Fruit fly (Drosophila melanogaster) whole organism, adult: ENCODE measurements around the gene CG14984.

Experiments used
- CG11617 ChIP-seq: fragments of 200-800 bp; sonication (Bioruptor generic); optimal IDR thresholded peaks from 2 replicates; lab custom pipeline; 2017; ENCODE audit warnings: mild to moderate bottlenecking, missing biosample characterization, missing genetic modification reagents, missing genetic modification characterization
- CG12768 ChIP-seq: fragments of 200-800 bp; sonication (Bioruptor generic); optimal IDR thresholded peaks from 2 replicates; lab custom pipeline; 2017; ENCODE audit warnings: missing biosample characterization, missing genetic modification characterization, mild to moderate bottlenecking, moderate library complexity, missing genetic modification reagents
- CG14711 ChIP-seq: fragments of 200-800 bp; sonication (Bioruptor generic); optimal IDR thresholded peaks from 2 replicates; lab custom pipeline; 2018; ENCODE audit warnings: missing biosample characterization, mild to moderate bottlenecking, missing genetic modification characterization, moderate library complexity
- CG1620 ChIP-seq: fragments of 200-800 bp; sonication (Bioruptor generic); optimal IDR thresholded peaks from 2 replicates; lab custom pipeline; 2016; ENCODE audit warnings: missing biosample characterization, missing genetic modification characterization
- CG33017 ChIP-seq: fragments of 200-800 bp; sonication (Bioruptor generic); optimal IDR thresholded peaks from 2 replicates; lab custom pipeline; 2018; ENCODE audit warnings: missing biosample characterization, mild to moderate bottlenecking, missing genetic modification characterization, moderate library complexity
- CG5204 ChIP-seq: fragments of 200-800 bp; sonication (Bioruptor generic); optimal IDR thresholded peaks from 2 replicates; lab custom pipeline; 2016; ENCODE audit warnings: missing biosample characterization, missing genetic modification characterization
- CG7045 ChIP-seq: fragments of 200-800 bp; sonication (Bioruptor generic); optimal IDR thresholded peaks from 2 replicates; lab custom pipeline; 2017; ENCODE audit warnings: missing biosample characterization, mild to moderate bottlenecking, missing genetic modification characterization
- CG7101 ChIP-seq: fragments of 200-800 bp; sonication (Bioruptor generic); optimal IDR thresholded peaks from 2 replicates; lab custom pipeline; 2018; ENCODE audit warnings: missing biosample characterization, mild to moderate bottlenecking, missing genetic modification characterization, moderate library complexity
- Clk ChIP-seq: fragments of 200-800 bp; sonication (Bioruptor generic); optimal IDR thresholded peaks from 2 replicates; lab custom pipeline; 2017; ENCODE audit warnings: missing biosample characterization, missing genetic modification characterization
- Crg-1 ChIP-seq: fragments of 200-800 bp; sonication (Bioruptor generic); optimal IDR thresholded peaks from 2 replicates; lab custom pipeline; 2016; ENCODE audit warnings: missing biosample characterization, missing genetic modification characterization
- Hr96 ChIP-seq: fragments of 200-800 bp; sonication (Bioruptor generic); optimal IDR thresholded peaks from 2 replicates; lab custom pipeline; 2016; ENCODE audit warnings: missing biosample characterization, missing genetic modification characterization
- Mnt ChIP-seq: fragments of 200-800 bp; sonication (Bioruptor generic); optimal IDR thresholded peaks from 2 replicates; lab custom pipeline; 2016; ENCODE audit warnings: missing biosample characterization, mild to moderate bottlenecking, missing genetic modification characterization
- bab1 ChIP-seq: fragments of 200-800 bp; sonication (Bioruptor generic); optimal IDR thresholded peaks from 3 replicates; lab custom pipeline; 2019; ENCODE audit warnings: missing biosample characterization, mild to moderate bottlenecking, missing genetic modification characterization, moderate library complexity
- cic ChIP-seq: fragments of 200-800 bp; sonication (Bioruptor generic); optimal IDR thresholded peaks from 2 replicates; lab custom pipeline; 2017; ENCODE audit warnings: missing biosample characterization, mild to moderate bottlenecking, missing genetic modification characterization, moderate library complexity
- cnc ChIP-seq, 2 experiments: fragments of >200 bp; optimal IDR thresholded peaks; 2 replicates each; lab custom pipeline; 2017
- kay ChIP-seq: fragments of 200-800 bp; sonication (Bioruptor generic); peaks from one replicate; lab custom pipeline; 2016; ENCODE audit warnings: missing biosample characterization, missing genetic modification characterization, borderline replicate concordance
- ovo ChIP-seq: fragments of 200-800 bp; sonication (Bioruptor generic); optimal IDR thresholded peaks from 2 replicates; lab custom pipeline; 2016; ENCODE audit warnings: missing biosample characterization, missing genetic modification characterization
- pad ChIP-seq: fragments of 200-800 bp; sonication (Bioruptor generic); optimal IDR thresholded peaks from 3 replicates; lab custom pipeline; 2017; ENCODE audit warnings: missing biosample characterization, missing genetic modification characterization, mild to moderate bottlenecking, moderate library complexity, missing genetic modification reagents
- tj ChIP-seq: fragments of 200-800 bp; sonication (Bioruptor generic); optimal IDR thresholded peaks from 3 replicates; lab custom pipeline; 2017; ENCODE audit warnings: missing biosample characterization, mild to moderate bottlenecking, missing genetic modification characterization, moderate library complexity
- toe ChIP-seq: fragments of 200-800 bp; sonication (Bioruptor generic); optimal IDR thresholded peaks from 2 replicates; lab custom pipeline; 2016; ENCODE audit warnings: missing biosample characterization, missing genetic modification characterization

CG14984 gene

DNA sequence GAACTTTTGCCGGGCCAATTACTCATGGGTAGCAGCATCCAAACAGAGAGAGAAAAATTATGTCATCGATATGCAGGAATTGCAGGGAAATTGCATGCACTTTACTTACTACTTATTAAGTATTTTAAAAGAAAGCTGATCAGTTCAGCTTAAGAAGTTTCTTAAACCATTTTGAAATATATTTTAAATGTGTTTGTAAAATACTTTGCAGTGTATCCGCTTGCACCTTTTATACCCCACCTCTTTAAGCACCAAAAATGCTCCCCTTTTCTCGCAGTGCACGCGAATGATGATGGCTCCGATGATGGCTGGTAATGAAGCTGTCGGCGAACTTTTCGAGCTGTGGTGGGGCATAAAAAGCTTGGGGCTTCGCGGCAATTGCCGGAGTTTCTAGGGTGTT lies at the start of gene CG14984:
Gene CG14984, minus strand, starts transcription at position 83 of the 400 bp plus-strand sequence.
- TF ChIP-seq Mnt (no peak), CG7045 (GFP tag; lab: Kevin White, UChicago) (peak; percentile 13)

DNA sequence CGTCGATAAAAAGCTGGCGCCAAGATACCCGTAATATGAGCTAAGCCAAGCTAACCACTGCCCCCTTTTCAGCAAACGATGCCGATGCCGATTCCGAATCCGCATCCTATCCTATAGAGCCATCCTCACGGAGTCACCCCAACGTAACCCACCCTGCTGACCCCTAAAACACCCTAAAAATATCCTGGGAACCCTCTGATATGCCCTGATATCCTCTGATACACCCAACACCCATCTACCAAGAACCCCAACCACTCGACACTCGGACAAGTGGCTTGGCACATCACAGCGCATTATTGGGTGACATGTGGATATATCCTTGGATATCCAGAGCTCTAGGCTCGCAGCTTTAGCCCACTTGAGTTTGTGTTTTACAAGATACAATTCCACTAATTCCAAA lies 49.1 kb upstream of the CG14984 start:
- no peak for TF ChIP-seq ovo (GFP tag; lab: Kevin White, UChicago)
- no peak for TF ChIP-seq tj (GFP tag; lab: Kevin White, UChicago)
- no peak for TF ChIP-seq Hr96
- TF ChIP-seq cic = no peak
- no peak for TF ChIP-seq CG14711 (tag; lab: Kevin White, UChicago)

DNA sequence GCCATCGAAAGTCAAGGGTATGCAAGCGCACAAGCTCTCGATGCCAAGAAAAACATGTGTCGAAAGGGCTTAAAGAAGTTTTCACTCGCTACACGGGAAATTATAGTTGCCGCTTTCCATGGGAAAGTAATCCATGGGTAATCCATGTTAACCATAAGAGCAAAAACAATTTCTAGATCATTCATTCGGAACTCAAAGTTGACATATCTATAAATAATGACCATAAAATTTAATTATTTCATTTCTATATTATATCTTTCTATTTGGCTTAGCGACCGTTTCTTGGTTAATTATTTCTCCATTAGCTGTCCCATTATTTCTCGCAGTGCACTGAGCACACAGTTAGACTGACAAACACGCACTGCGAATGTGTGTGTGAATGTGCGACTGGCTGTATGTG lies 48.4 kb upstream of the CG14984 start:
- no peak for TF ChIP-seq CG14711 (tag; lab: Kevin White, UChicago)
- no peak for TF ChIP-seq ovo (GFP tag; lab: Kevin White, UChicago)
- no peak for TF ChIP-seq cic
- no peak for TF ChIP-seq Clk (GFP tag; lab: Kevin White, UChicago)
- TF ChIP-seq Crg-1 = no peak
- no peak for TF ChIP-seq tj (GFP tag; lab: Kevin White, UChicago)
- no peak for TF ChIP-seq kay (GFP tag; lab: Kevin White, UChicago)
- TF ChIP-seq CG12768 (GFP tag; lab: Kevin White, UChicago) = no peak
- TF ChIP-seq Hr96 = no peak

DNA sequence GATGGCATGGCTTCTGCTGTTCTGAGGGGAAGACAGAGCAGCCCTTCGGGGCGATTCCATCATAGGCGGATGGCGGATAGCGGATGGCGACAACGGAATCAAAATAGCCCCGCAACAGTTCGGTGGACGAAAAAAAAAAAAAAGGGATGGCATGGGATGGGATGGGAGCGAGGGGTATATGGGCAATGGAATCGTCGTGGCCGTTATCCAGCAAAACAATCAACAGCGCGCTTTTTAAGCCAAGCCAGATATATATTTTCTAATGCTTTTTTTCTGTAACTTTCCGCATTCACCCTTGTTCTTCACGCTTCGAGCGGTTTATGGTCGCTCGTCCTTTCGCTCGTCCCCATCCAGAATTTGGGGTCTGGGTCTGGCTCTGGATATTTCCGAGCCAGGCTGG lies 43.2 kb upstream of the CG14984 start:
- TF ChIP-seq Crg-1 (no peak), CG7101 (tag; lab: Kevin White, UChicago) (no peak), CG14711 (tag; lab: Kevin White, UChicago) (no peak), CG1620 (GFP tag; lab: Kevin White, UChicago) (no peak), bab1 (no peak)

DNA sequence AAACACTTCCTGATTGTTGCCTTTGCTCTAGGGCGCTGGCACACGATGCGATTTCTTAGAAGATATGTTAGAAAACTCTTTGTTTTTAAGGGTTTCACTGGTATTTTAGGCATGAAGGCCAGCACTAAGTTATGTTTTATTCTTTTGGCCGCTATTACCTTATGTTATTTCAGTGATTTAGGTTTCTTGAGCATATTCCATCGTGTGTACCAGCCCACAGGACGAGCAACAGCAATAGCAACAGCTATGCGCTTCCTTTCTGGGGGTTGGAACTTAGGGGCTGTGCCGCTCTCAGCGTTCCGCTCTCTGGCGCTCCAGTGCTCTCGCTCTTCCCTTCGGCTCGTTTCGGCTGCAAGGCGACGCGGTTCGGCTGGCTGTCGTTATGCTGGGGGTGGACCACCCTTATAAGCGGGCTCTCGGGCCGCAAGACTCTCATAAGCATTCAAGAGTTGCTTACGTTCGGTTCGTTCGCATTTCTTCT lies 31.2 kb upstream of the CG14984 start, which contains the start of gene scrt:
Gene scrt, plus strand, starts transcription at position 431 of the 481 bp plus-strand sequence.
- TF ChIP-seq CG14711 (tag; lab: Kevin White, UChicago) = no peak
- TF ChIP-seq cic = no peak
- peak; percentile 9 for TF ChIP-seq Hr96
- no peak for TF ChIP-seq cnc (optimal IDR thresholded peaks at IDR 0.05; lab: Kevin White, UChicago)
- TF ChIP-seq CG33017 (tag; lab: Kevin White, UChicago) = no peak
- TF ChIP-seq CG12768 (GFP tag; lab: Kevin White, UChicago) = no peak
- TF ChIP-seq CG7045 (GFP tag; lab: Kevin White, UChicago) = peak; percentile 48
- no peak for TF ChIP-seq Mnt
- TF ChIP-seq Crg-1 = no peak
- peak; percentile 55 for TF ChIP-seq pad
- peak; percentile 16 for TF ChIP-seq tj (GFP tag; lab: Kevin White, UChicago)
- no peak for TF ChIP-seq CG1620 (GFP tag; lab: Kevin White, UChicago)
- TF ChIP-seq Clk (GFP tag; lab: Kevin White, UChicago) = no peak
- no peak for TF ChIP-seq kay (GFP tag; lab: Kevin White, UChicago)
- TF ChIP-seq CG7101 (tag; lab: Kevin White, UChicago) = no peak
- no peak for TF ChIP-seq ovo (GFP tag; lab: Kevin White, UChicago)
- TF ChIP-seq CG5204 (GFP tag; lab: Kevin White, UChicago) = no peak
- no peak for TF ChIP-seq bab1
- no peak for TF ChIP-seq toe
- TF ChIP-seq CG11617 = peak; percentile 10

DNA sequence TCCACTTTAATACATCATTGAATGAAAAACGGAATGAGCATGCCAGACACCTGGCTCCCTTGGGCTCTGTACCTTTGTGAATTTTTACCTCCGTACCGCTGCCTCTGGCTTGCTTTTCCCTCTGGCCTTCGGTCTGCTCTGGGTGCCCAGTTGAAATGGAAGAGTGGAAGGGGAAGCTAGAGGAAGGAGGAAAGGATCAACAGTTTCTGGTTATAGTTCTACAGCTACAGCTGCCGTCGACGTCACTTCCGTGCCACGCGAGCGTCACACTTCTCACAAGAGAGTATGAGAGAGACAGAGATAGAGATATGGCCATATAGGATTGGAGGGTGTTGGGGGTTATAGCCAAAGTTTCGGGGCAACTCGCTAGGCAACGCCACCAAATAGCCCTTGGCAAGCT lies 27.7 kb upstream of the CG14984 start:
- TF ChIP-seq bab1 = no peak
- TF ChIP-seq Clk (GFP tag; lab: Kevin White, UChicago) = no peak
- TF ChIP-seq Mnt = no peak
- no peak for TF ChIP-seq CG1620 (GFP tag; lab: Kevin White, UChicago)
- no peak for TF ChIP-seq CG33017 (tag; lab: Kevin White, UChicago)
- no peak for TF ChIP-seq CG5204 (GFP tag; lab: Kevin White, UChicago)
- TF ChIP-seq CG7101 (tag; lab: Kevin White, UChicago) = no peak
- TF ChIP-seq CG7045 (GFP tag; lab: Kevin White, UChicago) = no peak
- TF ChIP-seq toe = no peak

DNA sequence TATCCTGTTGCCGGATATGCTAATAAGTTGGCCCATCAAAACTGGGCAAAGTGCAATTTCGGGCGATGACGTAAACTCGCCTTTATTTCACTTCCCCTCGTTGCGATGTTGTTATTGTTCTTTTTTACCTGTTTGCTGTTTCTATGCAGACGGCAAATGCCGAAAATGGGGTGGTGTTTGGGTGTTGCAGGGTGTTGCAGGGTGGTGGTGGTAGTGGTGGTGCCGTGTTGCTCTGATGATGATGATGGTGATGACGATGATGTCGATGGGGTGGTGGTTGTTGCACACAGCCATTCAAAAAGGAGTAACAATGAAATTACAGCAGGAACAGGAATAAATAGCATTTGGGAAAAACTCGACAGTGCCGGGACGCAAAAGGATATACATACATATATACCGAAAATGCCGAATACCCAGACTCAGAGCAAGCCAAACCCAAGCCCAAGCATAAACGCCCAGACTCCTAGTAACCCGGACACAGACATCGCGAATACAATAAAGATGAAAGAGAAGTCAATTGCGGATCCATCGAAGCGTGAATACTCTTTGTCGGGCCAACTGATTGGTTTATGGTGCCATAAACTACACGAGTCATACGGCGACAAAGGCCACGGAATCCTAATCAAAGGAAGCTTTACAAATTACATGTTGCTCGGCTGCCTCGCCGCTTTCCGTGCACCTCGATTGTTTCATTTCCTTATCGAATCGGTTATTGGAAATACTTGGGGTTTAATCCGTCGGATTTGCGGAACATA lies 26.6 kb upstream of the CG14984 start:
- TF ChIP-seq CG1620 (GFP tag; lab: Kevin White, UChicago) (no peak), CG12768 (GFP tag; lab: Kevin White, UChicago) (no peak), tj (GFP tag; lab: Kevin White, UChicago) (no peak), CG33017 (tag; lab: Kevin White, UChicago) (no peak), Hr96 (no peak), toe (no peak), Crg-1 (no peak), Mnt (no peak), CG7045 (GFP tag; lab: Kevin White, UChicago) (no peak), CG11617 (no peak), CG14711 (tag; lab: Kevin White, UChicago) (no peak), CG7101 (tag; lab: Kevin White, UChicago) (no peak), CG5204 (GFP tag; lab: Kevin White, UChicago) (no peak), kay (GFP tag; lab: Kevin White, UChicago) (no peak), cic (no peak), cnc (optimal IDR thresholded peaks at IDR 0.05; lab: Kevin White, UChicago) (no peak), ovo (GFP tag; lab: Kevin White, UChicago) (no peak), bab1 (no peak), pad (no peak)
